Worm (Caenorhabditis elegans): ENCODE measurements around the gene sri-71.

ce11 chrII:2629270-2629669 is 1.7 kb downstream of the sri-71 start, which contains the start of gene sri-37:
- TF ChIP-seq him-1 (tag; optimal IDR thresholded peaks at IDR 0.05): no peak
- TF ChIP-seq dao-5 (tag; optimal IDR thresholded peaks at IDR 0.05): no peak
- TF ChIP-seq W03F9.2 (tag; optimal IDR thresholded peaks at IDR 0.05): no peak

All from whole organism, L4/young adult.